Fruit fly (Drosophila melanogaster): ENCODE data around the gene mRpL19.

mRpL19 gene

DNA sequence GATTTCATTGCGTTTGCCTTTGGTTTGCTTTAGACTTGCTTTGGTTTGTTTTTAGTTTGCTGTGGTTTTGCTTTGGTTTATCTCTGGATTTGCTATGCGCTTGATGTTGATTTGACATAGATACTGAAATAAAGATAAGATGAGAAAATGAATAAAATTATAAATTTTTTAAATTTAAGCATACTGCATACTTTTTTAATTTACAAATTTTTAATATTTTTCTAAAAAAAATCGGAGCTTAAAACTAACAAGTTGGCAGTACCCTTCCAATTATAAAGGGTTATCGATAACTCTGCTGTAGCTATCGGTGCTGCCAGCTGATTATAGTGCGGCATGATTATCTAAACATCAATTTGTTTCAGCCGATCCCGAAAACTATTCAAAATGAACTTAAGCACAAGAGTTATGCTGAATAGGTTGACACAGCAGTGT is at the start of gene mRpL19:
Gene mRpL19 (plus strand): TSS at position 307 of the 432 bp plus-strand sequence.
- peak; percentile 30 for TF ChIP-seq Ets96B (tag; optimal IDR thresholded peaks at IDR 0.05)
- TF ChIP-seq Sox14 (GFP tag; optimal IDR thresholded peaks at IDR 0.05): peak; percentile 9
- TF ChIP-seq Hr4 (GFP tag; optimal IDR thresholded peaks at IDR 0.05): peak; percentile 9
- peak; percentile 1 for TF ChIP-seq Sox102F (GFP tag; optimal IDR thresholded peaks at IDR 0.05)
- TF ChIP-seq esn (GFP tag; optimal IDR thresholded peaks at IDR 0.05): peak; percentile 31
- TF ChIP-seq CG31627 (GFP tag; optimal IDR thresholded peaks at IDR 0.05): no peak
- peak; percentile 6 for TF ChIP-seq Met (GFP tag; optimal IDR thresholded peaks at IDR 0.05)
- TF ChIP-seq CG15336 (GFP tag; IDR thresholded peaks at IDR 0.05): peak; percentile 10; the same call in 1 of the 2 replicates
- TF ChIP-seq Eip78C (GFP tag): peak; percentile 85
- peak; percentile 46 for TF ChIP-seq CG3032 (tag; optimal IDR thresholded peaks at IDR 0.05)
- TF ChIP-seq CG9139 (GFP tag; optimal IDR thresholded peaks at IDR 0.05): no peak
- no peak for TF ChIP-seq CG32006 (GFP tag; optimal IDR thresholded peaks at IDR 0.05)
- no peak for TF ChIP-seq dsx (GFP tag; optimal IDR thresholded peaks at IDR 0.05; ENCODE audit: poor library complexity, severe bottlenecking)
- no peak for TF ChIP-seq Hr39 (GFP tag; optimal IDR thresholded peaks at IDR 0.05)
- peak; percentile 30 for TF ChIP-seq Smox (GFP tag; optimal IDR thresholded peaks at IDR 0.05)
- TF ChIP-seq CG6792 (GFP tag; optimal IDR thresholded peaks at IDR 0.05): no peak
- TF ChIP-seq lz (GFP tag; optimal IDR thresholded peaks at IDR 0.05): no peak
- peak; percentile 1 for TF ChIP-seq Eip75B (GFP tag; optimal IDR thresholded peaks at IDR 0.05)
- peak; percentile 13 for TF ChIP-seq OdsH (GFP tag; optimal IDR thresholded peaks at IDR 0.05)

DNA sequence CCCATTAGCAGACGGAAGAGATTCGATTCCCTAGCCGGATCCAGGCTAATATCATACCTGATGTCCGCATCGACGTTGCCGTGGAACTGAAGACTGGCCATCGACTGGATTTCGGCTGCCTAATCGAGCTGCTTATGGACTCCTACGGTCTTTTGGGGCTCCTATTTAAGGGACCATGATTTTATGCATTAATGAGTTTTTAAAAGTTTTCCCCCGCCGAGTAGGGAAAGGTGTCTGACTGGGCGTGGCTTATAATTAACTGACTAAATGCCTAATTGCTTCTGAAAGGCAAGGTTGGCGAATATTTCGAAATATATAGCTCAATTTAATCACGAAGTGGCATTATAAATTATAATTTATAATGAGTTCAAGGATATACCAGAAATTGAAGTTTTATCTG is 38.1 kb upstream of the mRpL19 start, which contains the start of gene Or85e:
Gene Or85e (minus strand): TSS at position 101 of the 400 bp plus-strand sequence.
- no peak for TF ChIP-seq Smox (GFP tag; optimal IDR thresholded peaks at IDR 0.05)
- no peak for TF ChIP-seq Sox14 (GFP tag; optimal IDR thresholded peaks at IDR 0.05)
- TF ChIP-seq CG8119 (GFP tag; IDR thresholded peaks at IDR 0.05): no peak
- TF ChIP-seq CG3919 (GFP tag; optimal IDR thresholded peaks at IDR 0.05): no peak
- no peak for TF ChIP-seq CG6854 (GFP tag; optimal IDR thresholded peaks at IDR 0.05)
- TF ChIP-seq Hr38 (GFP tag; optimal IDR thresholded peaks at IDR 0.05): no peak
- TF ChIP-seq Eip78C (GFP tag): no peak
- TF ChIP-seq cyc (GFP tag; optimal IDR thresholded peaks at IDR 0.05): no peak
- no peak for TF ChIP-seq CG11902 (GFP tag; optimal IDR thresholded peaks at IDR 0.05)
- no peak for TF ChIP-seq spab (GFP tag; optimal IDR thresholded peaks at IDR 0.05)
- no peak for TF ChIP-seq CG6792 (GFP tag; optimal IDR thresholded peaks at IDR 0.05)
- no peak for TF ChIP-seq CG6163 (GFP tag; IDR thresholded peaks at IDR 0.05)
- TF ChIP-seq fd85E (GFP tag; optimal IDR thresholded peaks at IDR 0.05): no peak

DNA sequence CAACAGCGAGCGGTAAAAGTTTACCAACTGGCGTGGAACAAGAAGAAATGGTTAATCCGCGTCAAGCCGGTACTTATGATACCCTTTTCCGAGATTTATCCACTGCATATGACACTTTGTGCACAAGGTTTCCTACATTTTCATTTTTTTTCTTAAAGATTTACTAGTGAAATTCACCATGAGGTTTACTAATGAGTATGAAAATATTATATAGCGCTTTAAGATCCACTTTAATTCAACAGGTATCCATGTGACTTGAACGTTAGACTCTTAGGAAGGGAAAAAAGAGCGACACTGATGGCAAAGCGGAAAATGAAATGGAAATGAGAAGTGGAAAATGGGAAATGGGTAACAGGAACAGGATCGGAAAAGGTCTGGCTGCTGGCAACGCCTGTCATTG is 35.3 kb upstream of the mRpL19 start:
- TF ChIP-seq svp (GFP tag): peak; percentile 67
- peak; percentile 12 for TF ChIP-seq CG32006 (GFP tag; optimal IDR thresholded peaks at IDR 0.05)
- TF ChIP-seq Eip78C (GFP tag): no peak

DNA sequence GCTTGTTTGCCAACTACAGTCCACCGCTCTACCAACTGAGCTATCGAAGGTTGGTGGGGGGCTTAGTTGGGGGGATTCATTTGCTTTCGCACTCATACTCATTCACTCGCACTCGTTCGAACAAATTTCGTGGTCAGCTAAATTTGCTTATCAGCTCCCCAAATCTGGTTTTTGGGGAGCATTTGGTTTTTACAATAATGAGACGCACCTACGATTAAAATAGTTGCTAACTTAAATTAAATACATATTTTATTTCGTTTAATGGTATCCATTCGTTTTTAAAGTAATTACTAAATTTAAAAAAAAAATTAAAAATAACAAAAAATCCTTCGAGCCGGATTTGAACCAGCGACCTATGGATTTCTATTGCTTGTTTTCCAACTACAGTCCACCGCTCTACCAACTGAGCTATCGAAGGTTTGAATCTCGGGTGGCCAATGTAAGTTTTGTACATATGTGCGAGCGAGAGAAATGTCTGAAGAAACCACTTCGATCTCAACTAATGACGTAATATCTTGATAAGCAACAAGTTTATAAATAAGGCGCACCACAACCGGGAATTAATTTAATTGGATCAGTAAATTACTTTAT is 31.4 kb upstream of the mRpL19 start:
- TF ChIP-seq CG3032 (tag; optimal IDR thresholded peaks at IDR 0.05) (no peak), CG15336 (GFP tag; IDR thresholded peaks at IDR 0.05) (no peak), CG9139 (GFP tag; optimal IDR thresholded peaks at IDR 0.05) (no peak), Eip75B (GFP tag; optimal IDR thresholded peaks at IDR 0.05) (no peak), CG10631 (GFP tag; optimal IDR thresholded peaks at IDR 0.05) (no peak), CG3919 (GFP tag; optimal IDR thresholded peaks at IDR 0.05) (no peak), CG8319 (GFP tag; optimal IDR thresholded peaks at IDR 0.05) (no peak), CG31627 (GFP tag; optimal IDR thresholded peaks at IDR 0.05) (no peak), vri (GFP tag; optimal IDR thresholded peaks at IDR 0.05) (peak; percentile 85), eg (GFP tag; IDR thresholded peaks at IDR 0.05) (no peak), Hr38 (GFP tag; optimal IDR thresholded peaks at IDR 0.05) (no peak), CG6276 (GFP tag; optimal IDR thresholded peaks at IDR 0.05) (peak; percentile 14), svp (GFP tag) (peak; percentile 59), CG32006 (GFP tag; optimal IDR thresholded peaks at IDR 0.05) (no peak), Sox14 (GFP tag; optimal IDR thresholded peaks at IDR 0.05) (no peak), Ets21C (GFP tag; optimal IDR thresholded peaks at IDR 0.05) (no peak), dsx (GFP tag; optimal IDR thresholded peaks at IDR 0.05; ENCODE audit: poor library complexity, severe bottlenecking) (no peak), Eip78C (GFP tag) (peak; percentile 57), Sox102F (GFP tag; optimal IDR thresholded peaks at IDR 0.05) (no peak), Sox15 (GFP tag; optimal IDR thresholded peaks at IDR 0.05) (no peak)

All from whole organism, prepupa.